Fruit fly (Drosophila melanogaster) whole organism, pupa: ENCODE data around the gene CG5196.

Experiments used
- CG17806 ChIP-seq: fragments of 200-800 bp; sonication (Bioruptor generic); optimal IDR thresholded peaks from 2 replicates; lab custom pipeline; 2018; ENCODE audit warnings: missing biosample characterization, mild to moderate bottlenecking, missing genetic modification characterization, moderate library complexity
- D1 ChIP-seq: fragments of 200-800 bp; sonication (Bioruptor generic); optimal IDR thresholded peaks from 2 replicates; lab custom pipeline; 2018; ENCODE audit warnings: missing biosample characterization, mild to moderate bottlenecking, missing genetic modification characterization, moderate library complexity
- EcR ChIP-seq: fragments of 200-800 bp; sonication (Bioruptor generic); optimal IDR thresholded peaks from 3 replicates; lab custom pipeline; 2019; ENCODE audit warnings: missing biosample characterization, missing genetic modification characterization, mild to moderate bottlenecking, moderate library complexity, missing genetic modification reagents
- fd96Ca ChIP-seq: fragments of 200-800 bp; sonication (Bioruptor generic); IDR thresholded peaks from 3 replicates; pipeline ENCODE4 v1.3.6; 2022; ENCODE audit warnings: missing biosample characterization, missing genetic modification characterization

DNA sequence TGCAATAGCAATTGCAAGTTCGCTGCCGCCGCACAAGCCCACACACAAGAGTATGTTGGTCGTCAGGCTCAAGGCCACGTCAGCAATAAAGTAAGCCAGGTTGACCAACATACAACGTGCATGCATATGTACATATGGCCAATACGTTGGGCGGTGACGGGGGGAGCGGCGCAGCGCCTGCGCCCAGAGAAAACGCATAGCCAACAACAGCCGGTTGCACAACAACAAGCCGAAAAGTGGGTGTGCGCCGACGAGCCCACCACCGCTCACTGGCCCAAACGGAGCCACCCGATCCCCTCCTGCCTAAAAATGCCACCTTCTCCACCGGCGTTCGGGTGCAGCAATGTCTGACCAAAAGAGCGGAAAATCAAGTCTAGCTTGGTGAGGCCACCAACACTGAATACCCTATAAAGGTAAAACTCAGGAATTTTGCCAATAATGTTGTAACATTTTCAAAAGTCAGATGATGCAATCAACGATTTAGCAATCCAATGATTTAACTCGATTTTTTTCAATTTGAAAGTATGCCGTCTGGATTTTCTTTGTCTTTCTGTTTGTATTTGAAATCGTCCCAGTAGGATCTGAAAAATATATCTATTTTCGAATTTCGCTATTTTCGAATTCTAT is 43.9 kb downstream of the CG5196 start, which contains the start of gene CG5509:
- TF ChIP-seq CG17806 (tag; lab: Kevin White, UChicago) = no peak
- TF ChIP-seq D1 (tag; lab: Kevin White, UChicago) = no peak
- TF ChIP-seq EcR (GFP tag; lab: Kevin White, UChicago) = peak; percentile 63
- no peak for TF ChIP-seq fd96Ca
